Worm (Caenorhabditis elegans) whole organism, L4 larva: ENCODE measurements around the gene Y45G5AM.3.

ENCODE experiments used
- F10B5.3 ChIP-seq: sonication (generic microtip); optimal IDR thresholded peaks from 2 replicates; lab custom pipeline; 2016; ENCODE audit warnings: mild to moderate bottlenecking, missing genetic modification characterization, missing compliant biosample characterization
- F26F4.8 ChIP-seq: fragments of 200-800 bp; sonication (Bioruptor generic); conservative IDR thresholded peaks from 2 replicates; pipeline ENCODE4 v1.3.6; 2022; ENCODE audit warnings: missing genetic modification characterization, missing compliant biosample characterization
- F49E8.2 ChIP-seq: sonication (generic microtip); optimal IDR thresholded peaks from 2 replicates; lab custom pipeline; 2016; ENCODE audit warnings: missing compliant biosample characterization, mild to moderate bottlenecking, missing genetic modification characterization, borderline replicate concordance
- R02D3.7 ChIP-seq: fragments of 150-350 bp; sonication (generic microtip); optimal IDR thresholded peaks from 3 replicates; lab custom pipeline; 2014; ENCODE audit warnings: missing biosample characterization, missing genetic modification characterization
- T26A8.4 ChIP-seq: fragments of 200-800 bp; sonication (Bioruptor generic); IDR thresholded peaks from 2 replicates; pipeline ENCODE4 v1.3.6; 2022; ENCODE audit warnings: missing genetic modification characterization, missing compliant biosample characterization
- Y48G9A.11 ChIP-seq: fragments of 200-800 bp; sonication (Bioruptor generic); IDR thresholded peaks from 2 replicates; pipeline ENCODE4 v1.3.6; 2022; ENCODE audit warnings: missing genetic modification reagents, missing genetic modification characterization, missing compliant biosample characterization
- Y5F2A.4 ChIP-seq: fragments of 200-800 bp; sonication (Bioruptor generic); optimal IDR thresholded peaks from 2 replicates; lab custom pipeline; 2018; ENCODE audit warnings: mild to moderate bottlenecking, missing genetic modification characterization, missing compliant biosample characterization
- Y75B8A.6 ChIP-seq: fragments of 200-800 bp; sonication (Bioruptor generic); IDR thresholded peaks from 2 replicates; pipeline ENCODE4 v1.3.6; 2022; ENCODE audit warnings: missing genetic modification reagents, missing genetic modification characterization, missing compliant biosample characterization
- arid-1 ChIP-seq: fragments of 200-800 bp; sonication (Bioruptor generic); conservative IDR thresholded peaks from 2 replicates; pipeline ENCODE4 v1.3.6; 2022; ENCODE audit warnings: missing genetic modification reagents, missing genetic modification characterization, missing compliant biosample characterization
- ceh-20 ChIP-seq: fragments of 200-800 bp; sonication (Bioruptor generic); IDR thresholded peaks from 2 replicates; pipeline ENCODE4 v1.3.6; 2022; ENCODE audit warnings: missing genetic modification reagents, missing genetic modification characterization, missing compliant biosample characterization
- ceh-62 ChIP-seq: sonication (generic microtip); optimal IDR thresholded peaks from 2 replicates; lab custom pipeline; 2017; ENCODE audit warnings: missing biosample characterization, missing genetic modification characterization
- ceh-82 ChIP-seq: sonication (generic microtip); optimal IDR thresholded peaks from 2 replicates; lab custom pipeline; 2017; ENCODE audit warnings: missing biosample characterization, missing genetic modification characterization
- ces-1 ChIP-seq: fragments of 150-350 bp; sonication (generic microtip); optimal IDR thresholded peaks from 4 replicates; lab custom pipeline; 2014; ENCODE audit warnings: missing biosample characterization, missing genetic modification reagents, missing genetic modification characterization
- daf-16 ChIP-seq, 3 experiments: sonication (generic microtip); optimal IDR thresholded peaks; 2 replicates each; lab custom pipeline; 2016 to 2017; ENCODE audit warnings: missing genetic modification characterization in 3 of 3, missing genetic modification reagents in 3 of 3, mild to moderate bottlenecking in 2 of 3, missing compliant biosample characterization in 2 of 3, missing biosample characterization in 1 of 3, moderate library complexity in 1 of 3
- daf-8 ChIP-seq: fragments of 200-800 bp; sonication (Bioruptor generic); IDR thresholded peaks from 2 replicates; pipeline ENCODE4 v1.3.6; 2022; ENCODE audit warnings: missing genetic modification characterization, missing compliant biosample characterization
- dmd-6 ChIP-seq: fragments of 200-800 bp; sonication (Bioruptor generic); IDR thresholded peaks from 2 replicates; pipeline ENCODE4 v1.3.6; 2022; ENCODE audit warnings: missing genetic modification reagents, missing genetic modification characterization, missing compliant biosample characterization
- dmd-9 ChIP-seq: fragments of 200-800 bp; sonication (Bioruptor generic); IDR thresholded peaks from 2 replicates; pipeline ENCODE4 v1.3.6; 2022; ENCODE audit warnings: missing genetic modification reagents, missing genetic modification characterization, missing compliant biosample characterization
- duxl-1 ChIP-seq: sonication (generic microtip); optimal IDR thresholded peaks from 2 replicates; lab custom pipeline; 2016; ENCODE audit warnings: mild to moderate bottlenecking, missing genetic modification characterization, moderate library complexity, missing compliant biosample characterization; ENCODE audit not compliant: poor library complexity
- fos-1 ChIP-seq: fragments of 150-350 bp; optimal IDR thresholded peaks from 2 replicates; lab custom pipeline; 2014; ENCODE audit warnings: missing biosample characterization, missing genetic modification characterization
- hif-1 ChIP-seq, 2 experiments: sonication (generic microtip); optimal IDR thresholded peaks; 2 replicates each; lab custom pipeline; 2016 to 2017; ENCODE audit warnings: missing compliant biosample characterization in 2 of 2, missing genetic modification characterization in 2 of 2, missing genetic modification reagents in 2 of 2, missing genotype in 2 of 2, mild to moderate bottlenecking in 1 of 2
- hlh-11 ChIP-seq: fragments of 200-800 bp; sonication (Bioruptor generic); optimal IDR thresholded peaks from 2 replicates; lab custom pipeline; 2018; ENCODE audit warnings: mild to moderate bottlenecking, missing genetic modification characterization, missing compliant biosample characterization
- jun-1 ChIP-seq: fragments of 150-350 bp; optimal IDR thresholded peaks from 2 replicates; lab custom pipeline; 2014; ENCODE audit warnings: missing biosample characterization, missing genetic modification reagents, missing genetic modification characterization
- lin-29 ChIP-seq: fragments of 200-800 bp; sonication (Bioruptor generic); IDR thresholded peaks from 2 replicates; pipeline ENCODE4 v1.3.6; 2022; ENCODE audit warnings: missing genetic modification reagents, missing genetic modification characterization, missing compliant biosample characterization
- lin-39 ChIP-seq: fragments of 150-350 bp; optimal IDR thresholded peaks from 2 replicates; lab custom pipeline; 2014; ENCODE audit warnings: missing biosample characterization, missing genetic modification reagents, missing genetic modification characterization
- lir-3 ChIP-seq: sonication (generic microtip); optimal IDR thresholded peaks from 2 replicates; lab custom pipeline; 2016; ENCODE audit warnings: mild to moderate bottlenecking, missing genetic modification characterization, missing compliant biosample characterization
- lsy-2 ChIP-seq, 2 experiments: fragments of 150-350 bp in 1 of 2; sonication (generic microtip) in 1 of 2; optimal IDR thresholded peaks; 2 replicates each; lab custom pipeline; 2014 to 2017; ENCODE audit warnings: missing biosample characterization in 2 of 2, missing genetic modification characterization in 2 of 2
- madf-9 ChIP-seq: fragments of 200-800 bp; sonication (Bioruptor generic); conservative IDR thresholded peaks from 2 replicates; pipeline ENCODE4 v1.3.6; 2022; ENCODE audit warnings: missing genetic modification reagents, missing genetic modification characterization, missing compliant biosample characterization
- mdt-29 ChIP-seq: fragments of 200-800 bp; sonication (Bioruptor generic); IDR thresholded peaks from 2 replicates; pipeline ENCODE4 v1.3.6; 2022; ENCODE audit warnings: missing genetic modification reagents, missing genetic modification characterization, missing compliant biosample characterization
- mxl-2 ChIP-seq: fragments of 200-800 bp; sonication (Bioruptor generic); conservative IDR thresholded peaks from 2 replicates; pipeline ENCODE4 v1.3.6; 2022; ENCODE audit warnings: missing genetic modification reagents, missing genetic modification characterization, missing compliant biosample characterization
- mxl-3 ChIP-seq: fragments of 200-800 bp; sonication (Bioruptor generic); optimal IDR thresholded peaks from 2 replicates; lab custom pipeline; 2018; ENCODE audit warnings: mild to moderate bottlenecking, missing genetic modification characterization, missing compliant biosample characterization
- nhr-10 ChIP-seq: fragments of 150-350 bp; optimal IDR thresholded peaks from 2 replicates; lab custom pipeline; 2014; ENCODE audit warnings: missing biosample characterization, missing genetic modification characterization
- nhr-102 ChIP-seq: sonication (generic microtip); optimal IDR thresholded peaks from 2 replicates; lab custom pipeline; 2016; ENCODE audit warnings: mild to moderate bottlenecking, missing genetic modification characterization, moderate library complexity, missing compliant biosample characterization
- nhr-11 ChIP-seq: fragments of 150-350 bp; optimal IDR thresholded peaks from 2 replicates; lab custom pipeline; 2014; ENCODE audit warnings: missing biosample characterization, missing genetic modification characterization
- nhr-237 ChIP-seq: sonication (generic microtip); optimal IDR thresholded peaks from 2 replicates; lab custom pipeline; 2017; ENCODE audit warnings: missing biosample characterization, missing genetic modification characterization
- nhr-25 ChIP-seq: sonication (generic microtip); optimal IDR thresholded peaks from 2 replicates; lab custom pipeline; 2017; ENCODE audit warnings: missing genetic modification characterization, mild to moderate bottlenecking, missing compliant biosample characterization, antibody characterized with exemption, moderate library complexity, borderline replicate concordance; ENCODE audit not compliant: insufficient read depth
- nhr-28 ChIP-seq: fragments of 150-350 bp; optimal IDR thresholded peaks from 2 replicates; lab custom pipeline; 2014; ENCODE audit warnings: missing biosample characterization, missing genetic modification characterization
- nhr-41 ChIP-seq: fragments of 200-800 bp; sonication (Bioruptor generic); IDR thresholded peaks from 2 replicates; pipeline ENCODE4 v1.3.6; 2022; ENCODE audit warnings: missing genetic modification reagents, missing genetic modification characterization, missing compliant biosample characterization
- nhr-42 ChIP-seq: fragments of 200-800 bp; sonication (Bioruptor generic); IDR thresholded peaks from 2 replicates; pipeline ENCODE4 v1.3.6; 2022; ENCODE audit warnings: missing genetic modification characterization, missing compliant biosample characterization
- nhr-77 ChIP-seq: fragments of 150-350 bp; optimal IDR thresholded peaks from 2 replicates; lab custom pipeline; 2014; ENCODE audit warnings: missing biosample characterization, missing genetic modification characterization
- saeg-2 ChIP-seq: fragments of 200-800 bp; sonication (Bioruptor generic); IDR thresholded peaks from 2 replicates; pipeline ENCODE4 v1.3.6; 2022; ENCODE audit warnings: missing genetic modification reagents, missing genetic modification characterization, missing compliant biosample characterization
- skn-1 ChIP-seq: fragments of 150-350 bp; optimal IDR thresholded peaks from 2 replicates; lab custom pipeline; 2014; ENCODE audit warnings: missing biosample characterization, missing genetic modification characterization
- spr-3 ChIP-seq: fragments of 200-800 bp; sonication (Bioruptor generic); optimal IDR thresholded peaks from 2 replicates; lab custom pipeline; 2018; ENCODE audit warnings: mild to moderate bottlenecking, missing genetic modification characterization, missing compliant biosample characterization
- tag-97 ChIP-seq: fragments of 200-800 bp; sonication (Bioruptor generic); IDR thresholded peaks from 2 replicates; pipeline ENCODE4 v1.3.6; 2022; ENCODE audit warnings: missing genetic modification characterization, missing compliant biosample characterization
- unc-62 ChIP-seq, 3 experiments: fragments of 150-350 bp in 1 of 3; sonication (generic microtip); optimal IDR thresholded peaks in 2 of 3; peaks in 1 of 3; 1 replicate in 1 of 3; 2 replicates in 2 of 3; lab custom pipeline; 2014 to 2017; ENCODE audit warnings: missing biosample characterization in 3 of 3, missing genetic modification characterization in 3 of 3, missing genetic modification reagents in 3 of 3, missing genotype in 1 of 3
- zag-1 ChIP-seq: fragments of 150-350 bp; optimal IDR thresholded peaks from 2 replicates; lab custom pipeline; 2014; ENCODE audit warnings: missing biosample characterization, missing genetic modification characterization
- zfp-2 ChIP-seq: sonication (generic microtip); optimal IDR thresholded peaks from 2 replicates; lab custom pipeline; 2016; ENCODE audit warnings: mild to moderate bottlenecking, missing genetic modification characterization, missing compliant biosample characterization
- zfp-3 ChIP-seq: fragments of 200-800 bp; sonication (Bioruptor generic); conservative IDR thresholded peaks from 2 replicates; pipeline ENCODE4 v1.3.6; 2022; ENCODE audit warnings: missing genetic modification reagents, missing genetic modification characterization, missing compliant biosample characterization
- zip-2 ChIP-seq: fragments of 150-350 bp; optimal IDR thresholded peaks from 2 replicates; lab custom pipeline; 2014; ENCODE audit warnings: missing biosample characterization, missing genetic modification characterization
- ztf-7 ChIP-seq: fragments of 150-350 bp; optimal IDR thresholded peaks from 2 replicates; lab custom pipeline; 2014; ENCODE audit warnings: missing biosample characterization, missing genetic modification characterization

Y45G5AM.3 gene

DNA sequence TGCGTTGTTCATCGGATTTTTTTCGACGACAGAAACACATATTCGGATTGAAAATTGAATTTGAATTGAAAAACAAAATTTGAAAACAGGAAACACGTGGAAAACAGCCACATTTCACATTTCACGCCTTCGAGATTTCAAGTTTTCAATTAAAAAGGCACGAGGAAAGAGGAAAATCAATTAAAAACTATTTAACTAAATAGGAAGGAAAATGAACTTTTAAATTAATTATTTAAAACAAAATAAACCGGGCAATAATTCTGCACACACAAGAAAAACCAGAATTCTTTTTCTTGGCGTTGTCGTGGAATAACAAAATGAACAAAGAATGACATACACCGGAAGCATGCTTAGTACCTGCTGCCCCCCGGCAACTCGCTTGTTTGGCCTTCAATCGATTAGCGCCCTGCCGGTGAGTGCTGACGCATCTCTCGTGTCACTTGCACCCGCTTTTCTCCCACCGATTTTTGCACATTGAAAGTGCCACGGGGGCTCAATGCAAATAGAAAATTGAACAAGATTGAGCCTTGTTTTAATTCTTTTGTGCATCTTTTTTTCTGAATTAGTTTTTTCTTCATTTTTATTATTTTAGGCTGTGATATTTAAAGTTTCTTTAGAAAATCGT is 30.3 kb downstream of the Y45G5AM.3 start, which contains the start of gene Y45G5AM.9 (continued):
- TF ChIP-seq mdt-29 (no peak), daf-16 (GFP tag; optimal IDR thresholded peaks at IDR 0.05; lab: Kevin White, UChicago) (no peak), daf-16 (tag; optimal IDR thresholded peaks at IDR 0.05; lab: Kevin White, UChicago) (peak; percentile 53), nhr-102 (tag; lab: Kevin White, UChicago) (peak; percentile 75), Y48G9A.11 (GFP tag; lab: Robert Waterston, UW) (no peak), tag-97 (GFP tag; lab: Robert Waterston, UW) (no peak), nhr-10 (tag; lab: Kevin White, UChicago) (no peak), ceh-82 (no peak), arid-1 (GFP tag; lab: Robert Waterston, UW) (no peak; the same call in 1 of the 2 replicates), mxl-3 (GFP tag; lab: Kevin White, UChicago) (peak; percentile 81), T26A8.4 (GFP tag; lab: Robert Waterston, UW) (peak; percentile 49; the same call in 1 of the 2 replicates), unc-62 (GFP tag; optimal IDR thresholded peaks at IDR 0.05 in 1 of 2; lab: Kevin White, UChicago) (peak in 1 of 2 experiments; percentile 99), unc-62 (tag; optimal IDR thresholded peaks at IDR 0.05; lab: Kevin White, UChicago) (no peak), zip-2 (no peak), mxl-2 (GFP tag; lab: Robert Waterston, UW) (no peak), lsy-2 (tag; optimal IDR thresholded peaks at IDR 0.05; lab: Kevin White, UChicago) (peak; percentile 35 to 86), nhr-42 (GFP tag; lab: Robert Waterston, UW) (peak; percentile 58; the same call in 1 of the 2 replicates), ztf-7 (peak; percentile 36), lin-29 (GFP tag; lab: Robert Waterston, UW) (no peak), ces-1 (GFP tag; lab: Kevin White, UChicago) (no peak), saeg-2 (GFP tag; lab: Robert Waterston, UW) (no peak), hif-1 (tag; optimal IDR thresholded peaks at IDR 0.05; lab: Kevin White, UChicago) (peak in 1 of 2 experiments; percentile 66), fos-1 (tag; lab: Kevin White, UChicago) (no peak), nhr-28 (peak; percentile 55), F10B5.3 (no peak), zfp-3 (GFP tag; lab: Robert Waterston, UW) (no peak), R02D3.7 (tag; lab: Kevin White, UChicago) (no peak), ceh-20 (GFP tag; lab: Robert Waterston, UW) (0 out of 2 replicates have a peak, but pooled peaks have one; percentile 39), nhr-11 (peak; percentile 68), daf-8 (no peak), jun-1 (tag; lab: Kevin White, UChicago) (no peak), madf-9 (GFP tag; lab: Robert Waterston, UW) (peak; percentile 53; the same call in 1 of the 2 replicates), F49E8.2 (no peak), lin-39 (tag; lab: Kevin White, UChicago) (no peak), Y75B8A.6 (GFP tag; lab: Robert Waterston, UW) (no peak), nhr-77 (peak; percentile 52), zag-1 (no peak), duxl-1 (tag; lab: Kevin White, UChicago) (peak; percentile 60), ceh-62 (tag; lab: Kevin White, UChicago) (no peak), lir-3 (tag; lab: Kevin White, UChicago) (no peak), Y5F2A.4 (no peak), spr-3 (GFP tag; lab: Kevin White, UChicago) (no peak), nhr-25 (tag; lab: Kevin White, UChicago) (no peak), zfp-2 (no peak), F26F4.8 (GFP tag; lab: Robert Waterston, UW) (no peak), skn-1 (no peak), dmd-6 (GFP tag; lab: Robert Waterston, UW) (peak; percentile 71), hlh-11 (tag; lab: Kevin White, UChicago) (no peak), dmd-9 (GFP tag; lab: Robert Waterston, UW) (no peak), nhr-237 (tag; lab: Kevin White, UChicago) (no peak), nhr-41 (GFP tag; lab: Robert Waterston, UW) (no peak)
